Fruit fly (Drosophila melanogaster) whole organism, embryonic: ENCODE measurements around the gene Rab18.

Experiments used
- Ada2b ChIP-seq: fragments of 200-800 bp; sonication (Bioruptor generic); IDR thresholded peaks from 2 replicates; pipeline ENCODE4 v1.3.6; 2022; ENCODE audit warnings: missing biosample characterization, missing genetic modification characterization
- Atf3 ChIP-seq: fragments of 200-800 bp; sonication (Bioruptor generic); optimal IDR thresholded peaks from 3 replicates; lab custom pipeline; 2016; ENCODE audit warnings: missing biosample characterization, missing genetic modification characterization
- CG10321 ChIP-seq: fragments of 200-800 bp; sonication (Bioruptor generic); IDR thresholded peaks from 2 replicates; pipeline ENCODE4 v1.3.6; 2022; ENCODE audit warnings: missing biosample characterization, missing genetic modification characterization
- CG10543 ChIP-seq: fragments of 200-800 bp; sonication (Bioruptor generic); optimal IDR thresholded peaks from 3 replicates; lab custom pipeline; 2017; ENCODE audit warnings: missing biosample characterization, mild to moderate bottlenecking, missing genetic modification characterization, moderate library complexity
- CG11093 ChIP-seq: fragments of 200-800 bp; sonication (Bioruptor generic); IDR thresholded peaks from 3 replicates; pipeline ENCODE4 v1.3.6; 2022; ENCODE audit warnings: missing biosample characterization, missing genetic modification characterization
- CG11504 ChIP-seq: fragments of 200-800 bp; sonication (Bioruptor generic); optimal IDR thresholded peaks from 3 replicates; lab custom pipeline; 2019; ENCODE audit warnings: missing biosample characterization, mild to moderate bottlenecking, missing genetic modification characterization, moderate library complexity
- CG14014 ChIP-seq: fragments of 200-800 bp; sonication (Bioruptor generic); IDR thresholded peaks from 2 replicates; pipeline ENCODE4 v1.3.6; 2022; ENCODE audit warnings: missing biosample characterization, missing genetic modification characterization
- CG17829 ChIP-seq: fragments of 200-800 bp; optimal IDR thresholded peaks from 2 replicates; lab custom pipeline; 2019; ENCODE audit warnings: missing biosample characterization, mild to moderate bottlenecking, missing genetic modification characterization, moderate library complexity
- CG17912 ChIP-seq: fragments of 200-800 bp; sonication (Bioruptor generic); optimal IDR thresholded peaks from 2 replicates; lab custom pipeline; 2018; ENCODE audit warnings: missing biosample characterization, mild to moderate bottlenecking, missing genetic modification characterization
- CG18011 ChIP-seq: fragments of 200-800 bp; sonication (Bioruptor generic); optimal IDR thresholded peaks from 2 replicates; lab custom pipeline; 2017; ENCODE audit warnings: missing biosample characterization, missing genetic modification characterization, mild to moderate bottlenecking, moderate library complexity, missing genotype
- CG2875 ChIP-seq: fragments of 200-800 bp; sonication (Bioruptor generic); optimal IDR thresholded peaks from 2 replicates; lab custom pipeline; 2017; ENCODE audit warnings: missing biosample characterization, mild to moderate bottlenecking, missing genetic modification characterization, missing genetic modification reagents
- CG2889 ChIP-seq: fragments of 200-800 bp; sonication (Bioruptor generic); IDR thresholded peaks from 3 replicates; pipeline ENCODE4 v1.3.6; 2022; ENCODE audit warnings: missing biosample characterization, missing genetic modification characterization
- CG5180 ChIP-seq: fragments of 200-800 bp; sonication (Bioruptor generic); optimal IDR thresholded peaks from 3 replicates; lab custom pipeline; 2017; ENCODE audit warnings: missing biosample characterization, missing genetic modification characterization, mild to moderate bottlenecking, moderate library complexity, missing genetic modification reagents
- CG7963 ChIP-seq: fragments of 200-800 bp; sonication (Bioruptor generic); IDR thresholded peaks from 3 replicates; pipeline ENCODE4 v1.3.6; 2022; ENCODE audit warnings: missing biosample characterization, missing genetic modification characterization; ENCODE audit not compliant: partially characterized antibody
- CG8281 ChIP-seq: fragments of 200-800 bp; sonication (Bioruptor generic); optimal IDR thresholded peaks from 2 replicates; lab custom pipeline; 2018; ENCODE audit warnings: missing biosample characterization, mild to moderate bottlenecking, missing genetic modification characterization, moderate library complexity
- CG8765 ChIP-seq: fragments of 200-800 bp; sonication (Bioruptor generic); IDR thresholded peaks from 2 replicates; pipeline ENCODE4 v1.3.6; 2022; ENCODE audit warnings: missing biosample characterization, missing genetic modification characterization
- D19A ChIP-seq: fragments of 200-800 bp; optimal IDR thresholded peaks from 3 replicates; lab custom pipeline; 2019; ENCODE audit warnings: missing biosample characterization, mild to moderate bottlenecking, missing genetic modification characterization, moderate library complexity
- HLH3B ChIP-seq: fragments of 200-800 bp; sonication (Bioruptor generic); IDR thresholded peaks from 2 replicates; pipeline ENCODE4 v1.3.6; 2022; ENCODE audit warnings: missing biosample characterization, missing genetic modification characterization
- HLH4C ChIP-seq: fragments of 200-800 bp; sonication (Bioruptor generic); IDR thresholded peaks from 3 replicates; pipeline ENCODE4 v1.3.6; 2022; ENCODE audit warnings: missing biosample characterization, missing genetic modification characterization; ENCODE audit not compliant: partially characterized antibody
- Hmr ChIP-seq: fragments of 200-800 bp; sonication (Bioruptor generic); optimal IDR thresholded peaks from 3 replicates; lab custom pipeline; 2017; ENCODE audit warnings: mild to moderate bottlenecking, missing biosample characterization, missing genetic modification reagents, missing genetic modification characterization
- Hr39 ChIP-seq: fragments of >200 bp; optimal IDR thresholded peaks from 2 replicates; lab custom pipeline; 2017
- Jarid2 ChIP-seq: fragments of 200-800 bp; sonication (Bioruptor generic); optimal IDR thresholded peaks from 3 replicates; lab custom pipeline; 2017; ENCODE audit warnings: mild to moderate bottlenecking, missing biosample characterization, missing genetic modification reagents, missing genetic modification characterization
- Kr ChIP-seq: fragments of 200-800 bp; sonication (Bioruptor generic); optimal IDR thresholded peaks from 2 replicates; lab custom pipeline; 2017; ENCODE audit warnings: missing biosample characterization, mild to moderate bottlenecking, missing genetic modification characterization
- Nf-YA ChIP-seq: fragments of 200-800 bp; sonication (Bioruptor generic); IDR thresholded peaks from 2 replicates; pipeline ENCODE4 v1.3.6; 2022; ENCODE audit warnings: missing biosample characterization, missing genetic modification characterization
- PHDP ChIP-seq: fragments of 200-800 bp; sonication (Bioruptor generic); optimal IDR thresholded peaks from 3 replicates; lab custom pipeline; 2018; ENCODE audit warnings: missing biosample characterization, mild to moderate bottlenecking, missing genetic modification characterization, moderate library complexity
- Pdp1 ChIP-seq, 2 experiments: fragments of 200-800 bp; sonication (Bioruptor generic); optimal IDR thresholded peaks; 3 replicates each; lab custom pipeline; 2016; ENCODE audit warnings: missing biosample characterization in 2 of 2, missing genetic modification characterization in 2 of 2, mild to moderate bottlenecking in 1 of 2, moderate library complexity in 1 of 2
- Scr ChIP-seq: fragments of 200-800 bp; sonication (Bioruptor generic); IDR thresholded peaks from 2 replicates; pipeline ENCODE4 v1.3.6; 2022; ENCODE audit warnings: missing biosample characterization, missing genetic modification characterization; ENCODE audit not compliant: partially characterized antibody
- Sry-β ChIP-seq: fragments of 200-800 bp; sonication (Bioruptor generic); optimal IDR thresholded peaks from 2 replicates; lab custom pipeline; 2018; ENCODE audit warnings: missing biosample characterization, mild to moderate bottlenecking, missing genetic modification characterization, moderate library complexity
- Usf ChIP-seq: fragments of 200-800 bp; sonication (Bioruptor generic); optimal IDR thresholded peaks from 2 replicates; lab custom pipeline; 2017; ENCODE audit warnings: missing genotype, missing biosample characterization, missing genetic modification characterization
- ac ChIP-seq: fragments of 200-800 bp; sonication (Bioruptor generic); optimal IDR thresholded peaks from 3 replicates; lab custom pipeline; 2017; ENCODE audit warnings: missing biosample characterization, mild to moderate bottlenecking, missing genetic modification characterization
- bigmax ChIP-seq: fragments of 200-800 bp; sonication (Bioruptor generic); optimal IDR thresholded peaks from 2 replicates; lab custom pipeline; 2018; ENCODE audit warnings: missing biosample characterization, mild to moderate bottlenecking, missing genetic modification characterization
- cad ChIP-seq: fragments of >200 bp; optimal IDR thresholded peaks from 2 replicates; lab custom pipeline; 2017; ENCODE audit warnings: missing biosample characterization, missing genetic modification characterization
- dpn ChIP-seq, 2 experiments: fragments of 200-800 bp; sonication (Bioruptor generic); optimal IDR thresholded peaks; 3 replicates each; lab custom pipeline; 2016; ENCODE audit warnings: missing biosample characterization in 2 of 2, missing genetic modification characterization in 2 of 2
- dysf ChIP-seq: fragments of 200-800 bp; sonication (Bioruptor generic); IDR thresholded peaks from 3 replicates; pipeline ENCODE4 v1.3.6; 2022; ENCODE audit warnings: missing biosample characterization, missing genetic modification characterization
- ewg ChIP-seq: fragments of 200-800 bp; sonication (Bioruptor generic); optimal IDR thresholded peaks from 3 replicates; lab custom pipeline; 2017; ENCODE audit warnings: mild to moderate bottlenecking, missing biosample characterization, missing genetic modification reagents, missing genetic modification characterization
- fd96Cb ChIP-seq: fragments of 200-800 bp; sonication (Bioruptor generic); optimal IDR thresholded peaks from 2 replicates; lab custom pipeline; 2018; ENCODE audit warnings: missing biosample characterization, mild to moderate bottlenecking, missing genetic modification characterization, moderate library complexity
- fru ChIP-seq: fragments of >200 bp; optimal IDR thresholded peaks from 2 replicates; lab custom pipeline; 2017
- gcm2 ChIP-seq: fragments of 200-800 bp; sonication (Bioruptor generic); optimal IDR thresholded peaks from 2 replicates; lab custom pipeline; 2016; ENCODE audit warnings: missing biosample characterization, missing genetic modification characterization
- ham ChIP-seq: fragments of 200-800 bp; sonication (Bioruptor generic); IDR thresholded peaks from 2 replicates; pipeline ENCODE4 v1.3.6; 2022; ENCODE audit warnings: missing biosample characterization, missing genetic modification characterization
- pfk ChIP-seq: fragments of 200-800 bp; sonication (Bioruptor generic); optimal IDR thresholded peaks from 2 replicates; lab custom pipeline; 2018; ENCODE audit warnings: missing biosample characterization, mild to moderate bottlenecking, missing genetic modification characterization, moderate library complexity
- pita ChIP-seq: fragments of 200-800 bp; sonication (Bioruptor generic); optimal IDR thresholded peaks from 2 replicates; lab custom pipeline; 2017; ENCODE audit warnings: missing biosample characterization, mild to moderate bottlenecking, missing genetic modification characterization
- prd ChIP-seq, 3 experiments: fragments of >200 bp in 2 of 3; fragments of 200-800 bp in 1 of 3; sonication (Bioruptor generic) in 1 of 3; optimal IDR thresholded peaks in 2 of 3; IDR thresholded peaks in 1 of 3; 2 replicates in 2 of 3; 3 replicates in 1 of 3; pipeline versions ENCODE4 v1.3.6 to Lab custom; 2017 to 2022; ENCODE audit warnings: missing biosample characterization in 1 of 3, missing genetic modification characterization in 1 of 3
- pum ChIP-seq: fragments of 200-800 bp; sonication (Bioruptor generic); optimal IDR thresholded peaks from 2 replicates; lab custom pipeline; 2016; ENCODE audit warnings: missing biosample characterization, missing genetic modification characterization
- ranshi ChIP-seq: fragments of 200-800 bp; sonication (Bioruptor generic); IDR thresholded peaks from 2 replicates; pipeline ENCODE4 v1.3.6; 2022; ENCODE audit warnings: missing biosample characterization, missing genetic modification characterization
- schlank ChIP-seq: fragments of 200-800 bp; sonication (Bioruptor generic); optimal IDR thresholded peaks from 2 replicates; lab custom pipeline; 2018; ENCODE audit warnings: missing biosample characterization, mild to moderate bottlenecking, missing genetic modification characterization
- sob ChIP-seq: fragments of 200-800 bp; sonication (Bioruptor generic); IDR thresholded peaks from 2 replicates; pipeline ENCODE4 v1.3.6; 2022; ENCODE audit warnings: missing biosample characterization, missing genetic modification characterization
- stwl ChIP-seq: fragments of 200-800 bp; sonication (Bioruptor generic); optimal IDR thresholded peaks from 3 replicates; lab custom pipeline; 2018; ENCODE audit warnings: missing biosample characterization, mild to moderate bottlenecking, missing genetic modification characterization, moderate library complexity
- tio ChIP-seq: fragments of 200-800 bp; sonication (Bioruptor generic); optimal IDR thresholded peaks from 2 replicates; lab custom pipeline; 2017; ENCODE audit warnings: missing biosample characterization, missing genetic modification characterization, inconsistent platforms
- vvl ChIP-seq: fragments of 200-800 bp; sonication (Bioruptor generic); IDR thresholded peaks from 2 replicates; pipeline ENCODE4 v1.3.6; 2022; ENCODE audit warnings: missing biosample characterization, missing genetic modification characterization
- yki ChIP-seq: fragments of >200 bp; optimal IDR thresholded peaks from 3 replicates; lab custom pipeline; 2018
- zfh2 ChIP-seq: fragments of 200-800 bp; sonication (Bioruptor generic); optimal IDR thresholded peaks from 2 replicates; lab custom pipeline; 2016; ENCODE audit warnings: missing biosample characterization, missing genetic modification characterization

Gene Rab18

dm6 chrX:5705899-5706312 lies 34.3 kb upstream of the Rab18 start (continued):
- TF ChIP-seq CG11093 (peak; percentile 90), dpn (GFP tag; optimal IDR thresholded peaks at IDR 0.05; lab: Kevin White, UChicago) (peak; percentile 79 to 82), CG10543 (peak; percentile 89), D19A (tag; lab: Kevin White, UChicago) (peak; percentile 72), Ada2b (GFP tag; lab: Robert Waterston, UW) (peak; percentile 93), HLH3B (GFP tag; lab: Robert Waterston, UW) (peak; percentile 90), ranshi (GFP tag; lab: Robert Waterston, UW) (peak; percentile 90), Kr (GFP tag; lab: Kevin White, UChicago) (no peak), schlank (tag; lab: Kevin White, UChicago) (peak; percentile 67), stwl (no peak), CG17912 (GFP tag; lab: Kevin White, UChicago) (no peak), ac (no peak), fru (lab: Kevin White, UChicago) (no peak), Sry-β (GFP tag; lab: Kevin White, UChicago) (no peak), gcm2 (GFP tag; lab: Kevin White, UChicago) (peak; percentile 15), Hr39 (no peak), Scr (GFP tag; lab: Robert Waterston, UW) (no peak), Nf-YA (GFP tag; lab: Robert Waterston, UW) (peak; percentile 88), CG10321 (peak; percentile 42; the same call in 1 of the 2 replicates), sob (GFP tag; lab: Robert Waterston, UW) (peak; percentile 92), CG2889 (GFP tag; lab: Robert Waterston, UW) (peak; percentile 83), HLH4C (GFP tag; lab: Robert Waterston, UW) (no peak), ewg (GFP tag; lab: Kevin White, UChicago) (peak; percentile 50), tio (peak; percentile 35), pum (peak; percentile 62), CG17829 (tag; lab: Kevin White, UChicago) (peak; percentile 78), Pdp1 (GFP tag; optimal IDR thresholded peaks at IDR 0.05; lab: Kevin White, UChicago) (peak; percentile 85 to 90), cad (no peak), CG2875 (GFP tag; lab: Kevin White, UChicago) (peak; percentile 64), fd96Cb (peak; percentile 81), CG8765 (GFP tag; lab: Robert Waterston, UW) (peak; percentile 47), PHDP (tag; lab: Kevin White, UChicago) (peak; percentile 81), yki (lab: Kevin White, UChicago) (no peak), pfk (GFP tag; lab: Kevin White, UChicago) (no peak), CG8281 (tag; lab: Kevin White, UChicago) (peak; percentile 57), pita (no peak), Hmr (GFP tag; lab: Kevin White, UChicago) (peak; percentile 88), CG18011 (GFP tag; lab: Kevin White, UChicago) (peak; percentile 38), Usf (GFP tag; lab: Kevin White, UChicago) (no peak), vvl (GFP tag; lab: Robert Waterston, UW) (peak; percentile 94), CG14014 (GFP tag; lab: Robert Waterston, UW) (peak; percentile 89), CG7963 (GFP tag; lab: Robert Waterston, UW) (no peak), zfh2 (GFP tag; lab: Kevin White, UChicago) (peak; percentile 47), dysf (GFP tag; lab: Robert Waterston, UW) (peak; percentile 96), CG11504 (peak; percentile 92), Atf3 (peak; percentile 22), prd (optimal IDR thresholded peaks at IDR 0.05; lab: Kevin White, UChicago) (no peak), prd (GFP tag; IDR thresholded peaks at IDR 0.05; lab: Robert Waterston, UW) (peak; percentile 92), bigmax (GFP tag; lab: Kevin White, UChicago) (no peak), CG5180 (peak; percentile 80), ham (GFP tag; lab: Robert Waterston, UW) (0 out of 2 replicates have a peak, but pooled peaks have one; percentile 44), Jarid2 (GFP tag; lab: Kevin White, UChicago) (peak; percentile 64)
